Fruit fly (Drosophila melanogaster) whole organism, embryonic: ENCODE measurements around the gene Rbcn-3B.

Experiments
- Aef1 ChIP-seq: fragments of 200-800 bp; sonication (Bioruptor generic); IDR thresholded peaks from 3 replicates; pipeline ENCODE4 v1.3.6; 2022; ENCODE audit warnings: missing biosample characterization, missing genetic modification characterization
- Bgb ChIP-seq: fragments of 200-800 bp; sonication (Bioruptor generic); IDR thresholded peaks from 2 replicates; pipeline ENCODE4 v1.3.6; 2022; ENCODE audit warnings: missing biosample characterization, missing genetic modification characterization; ENCODE audit not compliant: partially characterized antibody
- BtbVII ChIP-seq: fragments of 200-800 bp; sonication (Bioruptor generic); optimal IDR thresholded peaks from 3 replicates; lab custom pipeline; 2017; ENCODE audit warnings: missing biosample characterization, mild to moderate bottlenecking, missing genetic modification characterization
- CG1024 ChIP-seq: fragments of 200-800 bp; sonication (Bioruptor generic); IDR thresholded peaks from 2 replicates; pipeline ENCODE4 v1.3.6; 2022; ENCODE audit warnings: missing biosample characterization, missing genetic modification characterization
- CG10959 ChIP-seq: fragments of 200-800 bp; sonication (Bioruptor generic); IDR thresholded peaks from 2 replicates; pipeline ENCODE4 v1.3.6; 2022; ENCODE audit warnings: missing biosample characterization, missing genetic modification characterization
- CG11093 ChIP-seq: fragments of 200-800 bp; sonication (Bioruptor generic); IDR thresholded peaks from 3 replicates; pipeline ENCODE4 v1.3.6; 2022; ENCODE audit warnings: missing biosample characterization, missing genetic modification characterization
- CG12391 ChIP-seq: fragments of 200-800 bp; sonication (Bioruptor generic); optimal IDR thresholded peaks from 3 replicates; lab custom pipeline; 2018; ENCODE audit warnings: missing biosample characterization, mild to moderate bottlenecking, missing genetic modification characterization, moderate library complexity
- CG18619 ChIP-seq: fragments of 200-800 bp; sonication (Bioruptor generic); optimal IDR thresholded peaks from 3 replicates; lab custom pipeline; 2017; ENCODE audit warnings: missing biosample characterization, mild to moderate bottlenecking, missing genetic modification characterization
- CG2116 ChIP-seq: fragments of 200-800 bp; sonication (Bioruptor generic); optimal IDR thresholded peaks from 3 replicates; lab custom pipeline; 2018; ENCODE audit warnings: missing biosample characterization, mild to moderate bottlenecking, missing genetic modification characterization
- CG2129 ChIP-seq: fragments of 200-800 bp; sonication (Bioruptor generic); IDR thresholded peaks from 2 replicates; pipeline ENCODE4 v1.3.6; 2022; ENCODE audit warnings: missing biosample characterization, missing genetic modification characterization; ENCODE audit not compliant: partially characterized antibody
- CG2875 ChIP-seq: fragments of 200-800 bp; sonication (Bioruptor generic); optimal IDR thresholded peaks from 2 replicates; lab custom pipeline; 2017; ENCODE audit warnings: missing biosample characterization, mild to moderate bottlenecking, missing genetic modification characterization, missing genetic modification reagents
- CG32772 ChIP-seq: fragments of 200-800 bp; sonication (Bioruptor generic); IDR thresholded peaks from 2 replicates; pipeline ENCODE4 v1.3.6; 2022; ENCODE audit warnings: missing biosample characterization, missing genetic modification characterization
- CG4617 ChIP-seq: fragments of 200-800 bp; sonication (Bioruptor generic); optimal IDR thresholded peaks from 3 replicates; lab custom pipeline; 2016; ENCODE audit warnings: missing biosample characterization, missing genetic modification characterization, borderline replicate concordance
- CG6689 ChIP-seq: fragments of 200-800 bp; sonication (Bioruptor generic); IDR thresholded peaks from 2 replicates; pipeline ENCODE4 v1.3.6; 2022; ENCODE audit warnings: missing biosample characterization, missing genetic modification characterization
- CG6813 ChIP-seq: fragments of 200-800 bp; sonication (Bioruptor generic); optimal IDR thresholded peaks from 2 replicates; lab custom pipeline; 2017; ENCODE audit warnings: missing biosample characterization, missing genetic modification characterization, mild to moderate bottlenecking, moderate library complexity, missing genetic modification reagents
- CG7786 ChIP-seq: fragments of 200-800 bp; sonication (Bioruptor generic); optimal IDR thresholded peaks from 2 replicates; lab custom pipeline; 2016; ENCODE audit warnings: missing biosample characterization, missing genetic modification characterization
- CG8281 ChIP-seq: fragments of 200-800 bp; sonication (Bioruptor generic); optimal IDR thresholded peaks from 2 replicates; lab custom pipeline; 2018; ENCODE audit warnings: missing biosample characterization, mild to moderate bottlenecking, missing genetic modification characterization, moderate library complexity
- CG9437 ChIP-seq: fragments of 200-800 bp; sonication (Bioruptor generic); optimal IDR thresholded peaks from 2 replicates; lab custom pipeline; 2018; ENCODE audit warnings: missing biosample characterization, mild to moderate bottlenecking, missing genetic modification characterization
- CG9727 ChIP-seq: fragments of 200-800 bp; sonication (Bioruptor generic); optimal IDR thresholded peaks from 3 replicates; lab custom pipeline; 2017; ENCODE audit warnings: missing biosample characterization, mild to moderate bottlenecking, missing genetic modification characterization
- Camta ChIP-seq: fragments of 200-800 bp; sonication (Bioruptor generic); optimal IDR thresholded peaks from 2 replicates; lab custom pipeline; 2016; ENCODE audit warnings: missing biosample characterization, missing genetic modification characterization
- CkIIα-i1 ChIP-seq: fragments of 200-800 bp; sonication (Bioruptor generic); IDR thresholded peaks from 2 replicates; pipeline ENCODE4 v1.3.6; 2022; ENCODE audit warnings: missing biosample characterization, missing genetic modification characterization
- Dek ChIP-seq: fragments of 200-800 bp; sonication (Bioruptor generic); optimal IDR thresholded peaks from 3 replicates; lab custom pipeline; 2019; ENCODE audit warnings: missing biosample characterization, mild to moderate bottlenecking, missing genetic modification characterization, moderate library complexity
- Dfd ChIP-seq, 2 experiments: fragments of >200 bp; optimal IDR thresholded peaks; 2 replicates each; lab custom pipeline; 2017; ENCODE audit warnings: missing biosample characterization in 2 of 2, missing genetic modification characterization in 2 of 2
- E2f2 ChIP-seq: fragments of 200-800 bp; sonication (Bioruptor generic); IDR thresholded peaks from 2 replicates; pipeline ENCODE4 v1.3.6; 2022; ENCODE audit warnings: missing biosample characterization, missing genetic modification characterization
- Hey ChIP-seq: fragments of 200-800 bp; sonication (Bioruptor generic); optimal IDR thresholded peaks from 3 replicates; lab custom pipeline; 2018; ENCODE audit warnings: missing biosample characterization, mild to moderate bottlenecking, missing genetic modification characterization
- HmgD ChIP-seq: fragments of 200-800 bp; sonication (Bioruptor generic); optimal IDR thresholded peaks from 3 replicates; lab custom pipeline; 2016; ENCODE audit warnings: missing biosample characterization, missing genetic modification characterization
- Oli ChIP-seq: fragments of 200-800 bp; sonication (Bioruptor generic); optimal IDR thresholded peaks from 2 replicates; lab custom pipeline; 2018; ENCODE audit warnings: missing biosample characterization, mild to moderate bottlenecking, missing genetic modification characterization, moderate library complexity
- Taf1 ChIP-seq: fragments of 200-800 bp; sonication (Bioruptor generic); IDR thresholded peaks from 2 replicates; pipeline ENCODE4 v1.3.6; 2022; ENCODE audit warnings: missing biosample characterization, missing genetic modification characterization
- Xrp1 ChIP-seq: fragments of 200-800 bp; sonication (Bioruptor generic); IDR thresholded peaks from 2 replicates; pipeline ENCODE4 v1.3.6; 2022; ENCODE audit warnings: missing biosample characterization, missing genetic modification characterization
- ato ChIP-seq: fragments of 200-800 bp; sonication (Bioruptor generic); IDR thresholded peaks from 2 replicates; pipeline ENCODE4 v1.3.6; 2022; ENCODE audit warnings: missing biosample characterization, missing genetic modification characterization; ENCODE audit not compliant: partially characterized antibody
- chn ChIP-seq: fragments of 200-800 bp; sonication (Bioruptor generic); optimal IDR thresholded peaks from 2 replicates; lab custom pipeline; 2016; ENCODE audit warnings: missing biosample characterization, missing genetic modification characterization
- dmrt11E ChIP-seq: fragments of 200-800 bp; sonication (Bioruptor generic); optimal IDR thresholded peaks from 3 replicates; lab custom pipeline; 2018; ENCODE audit warnings: missing biosample characterization, mild to moderate bottlenecking, missing genetic modification characterization, moderate library complexity
- fd102C ChIP-seq: fragments of 200-800 bp; sonication (Bioruptor generic); optimal IDR thresholded peaks from 2 replicates; lab custom pipeline; 2018; ENCODE audit warnings: missing biosample characterization, mild to moderate bottlenecking, missing genetic modification characterization, moderate library complexity
- gt ChIP-seq: fragments of 200-800 bp; sonication (Bioruptor generic); IDR thresholded peaks from 2 replicates; pipeline ENCODE4 v1.3.6; 2022; ENCODE audit warnings: missing biosample characterization, missing genetic modification characterization
- jigr1 ChIP-seq: fragments of 200-800 bp; sonication (Bioruptor generic); IDR thresholded peaks from 3 replicates; pipeline ENCODE4 v1.3.6; 2022; ENCODE audit warnings: missing biosample characterization, missing genetic modification characterization
- ken ChIP-seq: fragments of 200-800 bp; sonication (Bioruptor generic); IDR thresholded peaks from 3 replicates; pipeline ENCODE4 v1.3.6; 2022; ENCODE audit warnings: missing biosample characterization, missing genetic modification characterization
- lab ChIP-seq: fragments of 200-800 bp; sonication (Bioruptor generic); optimal IDR thresholded peaks from 3 replicates; lab custom pipeline; 2017; ENCODE audit warnings: missing biosample characterization, missing genetic modification characterization, mild to moderate bottlenecking, moderate library complexity, missing genetic modification reagents
- lbe ChIP-seq: fragments of 200-800 bp; sonication (Bioruptor generic); optimal IDR thresholded peaks from 2 replicates; lab custom pipeline; 2016; ENCODE audit warnings: missing biosample characterization, mild to moderate bottlenecking, missing genetic modification characterization
- mirr ChIP-seq: fragments of 200-800 bp; sonication (Bioruptor generic); optimal IDR thresholded peaks from 3 replicates; lab custom pipeline; 2018; ENCODE audit warnings: missing biosample characterization, mild to moderate bottlenecking, missing genetic modification characterization
- nau ChIP-seq: fragments of 200-800 bp; sonication (Bioruptor generic); optimal IDR thresholded peaks from 3 replicates; lab custom pipeline; 2017; ENCODE audit warnings: missing biosample characterization, mild to moderate bottlenecking, missing genetic modification characterization, missing genetic modification reagents
- pita ChIP-seq: fragments of 200-800 bp; sonication (Bioruptor generic); optimal IDR thresholded peaks from 2 replicates; lab custom pipeline; 2017; ENCODE audit warnings: missing biosample characterization, mild to moderate bottlenecking, missing genetic modification characterization
- prd ChIP-seq, 3 experiments: fragments of >200 bp in 2 of 3; fragments of 200-800 bp in 1 of 3; sonication (Bioruptor generic) in 1 of 3; optimal IDR thresholded peaks in 2 of 3; IDR thresholded peaks in 1 of 3; 2 replicates in 2 of 3; 3 replicates in 1 of 3; pipeline versions ENCODE4 v1.3.6 to Lab custom; 2017 to 2022; ENCODE audit warnings: missing biosample characterization in 1 of 3, missing genetic modification characterization in 1 of 3
- sens-2 ChIP-seq: fragments of 200-800 bp; sonication (Bioruptor generic); IDR thresholded peaks from 2 replicates; pipeline ENCODE4 v1.3.6; 2022; ENCODE audit warnings: missing biosample characterization, missing genetic modification characterization
- shn ChIP-seq: fragments of 200-800 bp; sonication (Bioruptor generic); optimal IDR thresholded peaks from 3 replicates; lab custom pipeline; 2016; ENCODE audit warnings: missing biosample characterization, missing genetic modification characterization
- slp2 ChIP-seq: fragments of 200-800 bp; sonication (Bioruptor generic); optimal IDR thresholded peaks from 2 replicates; lab custom pipeline; 2016; ENCODE audit warnings: missing biosample characterization, missing genetic modification characterization
- tap ChIP-seq: fragments of 200-800 bp; optimal IDR thresholded peaks from 3 replicates; lab custom pipeline; 2019; ENCODE audit warnings: missing biosample characterization, mild to moderate bottlenecking, missing genetic modification characterization, moderate library complexity
- tll ChIP-seq, 2 experiments: fragments of 200-800 bp in 1 of 2; fragments of >200 bp in 1 of 2; sonication (Bioruptor generic) in 1 of 2; optimal IDR thresholded peaks; 2 replicates each; lab custom pipeline; 2017 to 2019; ENCODE audit warnings: missing biosample characterization in 2 of 2, missing genetic modification characterization in 2 of 2, mild to moderate bottlenecking in 1 of 2, moderate library complexity in 1 of 2
- wek ChIP-seq: fragments of 200-800 bp; sonication (Bioruptor generic); optimal IDR thresholded peaks from 3 replicates; lab custom pipeline; 2018; ENCODE audit warnings: missing biosample characterization, mild to moderate bottlenecking, missing genetic modification characterization, moderate library complexity
- z ChIP-seq: fragments of 200-800 bp; sonication (Bioruptor generic); IDR thresholded peaks from 3 replicates; pipeline ENCODE4 v1.3.6; 2022; ENCODE audit warnings: missing biosample characterization, missing genetic modification characterization

Rbcn-3B gene

DNA sequence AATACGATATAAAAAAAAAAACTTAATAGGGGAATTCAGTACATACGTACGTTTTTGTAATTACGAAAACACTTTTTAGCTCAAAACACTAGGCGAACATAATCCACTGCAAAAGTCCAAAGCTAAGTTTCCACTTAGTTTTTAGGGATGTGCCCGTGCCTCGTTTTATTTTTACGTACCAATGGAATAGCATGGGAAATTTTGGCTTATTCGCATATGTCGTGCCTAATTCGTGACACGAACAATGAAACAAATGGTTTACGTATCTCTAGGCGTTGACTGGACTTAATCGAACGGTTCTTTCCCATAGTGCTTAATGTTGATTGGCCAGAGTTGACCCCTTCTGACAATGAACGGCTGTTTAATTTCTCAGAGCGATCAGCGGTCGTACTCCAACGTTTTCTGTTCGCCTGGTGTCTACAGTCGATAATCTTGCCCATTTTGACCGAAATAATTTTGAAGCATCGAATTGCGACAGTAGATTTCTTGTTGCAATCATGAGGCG, 29.1 kb upstream of the Rbcn-3B start, which contains the start of gene CG14818 (continued):
- TF ChIP-seq Oli (tag; lab: Kevin White, UChicago) (peak; percentile 34), CG2129 (GFP tag; lab: Robert Waterston, UW) (peak; percentile 87), gt (no peak), Hey (tag; lab: Kevin White, UChicago) (no peak), CG11093 (GFP tag; lab: Robert Waterston, UW) (0 out of 3 replicates have a peak, but pooled peaks have one; percentile 41), CG6689 (peak; percentile 56), CG7786 (GFP tag; lab: Kevin White, UChicago) (peak; percentile 74), CkIIα-i1 (GFP tag; lab: Robert Waterston, UW) (no peak), CG4617 (GFP tag; lab: Kevin White, UChicago) (no peak), Dek (tag; lab: Kevin White, UChicago) (peak; percentile 29), lbe (GFP tag; lab: Kevin White, UChicago) (peak; percentile 54), tap (tag; lab: Kevin White, UChicago) (no peak), dmrt11E (tag; lab: Kevin White, UChicago) (peak; percentile 45), chn (GFP tag; lab: Kevin White, UChicago) (peak; percentile 53), lab (GFP tag; lab: Kevin White, UChicago) (peak; percentile 71), pita (GFP tag; lab: Kevin White, UChicago) (no peak), HmgD (GFP tag; lab: Kevin White, UChicago) (no peak), slp2 (peak; percentile 68), ato (GFP tag; lab: Robert Waterston, UW) (peak; percentile 46; the same call in 1 of the 2 replicates), CG8281 (no peak), ken (GFP tag; lab: Robert Waterston, UW) (peak; percentile 67; the same call in 2 of the 3 replicates), BtbVII (GFP tag; lab: Kevin White, UChicago) (peak; percentile 25), prd (optimal IDR thresholded peaks at IDR 0.05; lab: Kevin White, UChicago) (no peak), prd (GFP tag; IDR thresholded peaks at IDR 0.05; lab: Robert Waterston, UW) (peak; percentile 73; the same call in 2 of the 3 replicates), CG9437 (GFP tag; lab: Kevin White, UChicago) (peak; percentile 83), CG6813 (peak; percentile 8), wek (peak; percentile 81), nau (GFP tag; lab: Kevin White, UChicago) (no peak), z (GFP tag; lab: Robert Waterston, UW) (no peak), Xrp1 (peak; percentile 68), CG32772 (GFP tag; lab: Robert Waterston, UW) (peak; percentile 72), CG12391 (tag; lab: Kevin White, UChicago) (peak; percentile 61), CG1024 (no peak), tll (GFP tag; optimal IDR thresholded peaks at IDR 0.05; lab: Kevin White, UChicago) (peak in 1 of 2 experiments; percentile 27), CG18619 (GFP tag; lab: Kevin White, UChicago) (peak; percentile 49), fd102C (GFP tag; lab: Kevin White, UChicago) (no peak), Dfd (GFP tag; optimal IDR thresholded peaks at IDR 0.05; lab: Kevin White, UChicago) (no peak), Camta (GFP tag; lab: Kevin White, UChicago) (peak; percentile 64), Taf1 (GFP tag; lab: Robert Waterston, UW) (no peak), E2f2 (GFP tag; lab: Robert Waterston, UW) (peak; percentile 29), CG2875 (GFP tag; lab: Kevin White, UChicago) (no peak), CG10959 (GFP tag; lab: Robert Waterston, UW) (peak; percentile 33; the same call in 1 of the 2 replicates), CG2116 (GFP tag; lab: Kevin White, UChicago) (peak; percentile 4), CG9727 (GFP tag; lab: Kevin White, UChicago) (peak; percentile 54), Bgb (GFP tag; lab: Robert Waterston, UW) (peak; percentile 81), sens-2 (GFP tag; lab: Robert Waterston, UW) (peak; percentile 40; the same call in 1 of the 2 replicates), mirr (GFP tag; lab: Kevin White, UChicago) (peak; percentile 21), Aef1 (peak; percentile 39; the same call in 1 of the 3 replicates), shn (GFP tag; lab: Kevin White, UChicago) (peak; percentile 62), jigr1 (GFP tag; lab: Robert Waterston, UW) (no peak)
